Worm (Caenorhabditis elegans): Measurements from ENCODE around the gene sucl-1.

Gene sucl-1

ce11 chrX:14792315-14793197 is 38.7 kb downstream of the sucl-1 start (continued):
- TF ChIP-seq nhr-111 (GFP tag; optimal IDR thresholded peaks at IDR 0.05) (no peak), gei-8 (GFP tag; optimal IDR thresholded peaks at IDR 0.05) (no peak), Y75B8A.6 (GFP tag; IDR thresholded peaks at IDR 0.05) (no peak), zfp-3 (GFP tag; conservative IDR thresholded peaks at IDR 0.05) (peak; percentile 75; the same call in 1 of the 2 replicates), nhr-10 (tag; optimal IDR thresholded peaks at IDR 0.05) (no peak), dve-1 (tag; optimal IDR thresholded peaks at IDR 0.05; ENCODE audit: insufficient read depth) (no peak), mxl-3 (GFP tag; optimal IDR thresholded peaks at IDR 0.05) (no peak), cey-2 (tag; optimal IDR thresholded peaks at IDR 0.05; ENCODE audit: borderline replicate concordance, insufficient read depth) (no peak), spr-3 (GFP tag; optimal IDR thresholded peaks at IDR 0.05) (no peak), lin-1 (GFP tag; IDR thresholded peaks at IDR 0.05) (no peak), fkh-10 (GFP tag; optimal IDR thresholded peaks at IDR 0.05) (no peak), snpc-1.2 (GFP tag; IDR thresholded peaks at IDR 0.05) (no peak), zip-11 (GFP tag; IDR thresholded peaks at IDR 0.05) (no peak), ces-1 (GFP tag; optimal IDR thresholded peaks at IDR 0.05) (no peak), nhr-42 (GFP tag; IDR thresholded peaks at IDR 0.05) (no peak), nhr-25 (tag; optimal IDR thresholded peaks at IDR 0.05; ENCODE audit: borderline replicate concordance, insufficient read depth) (no peak), hif-1 (tag; optimal IDR thresholded peaks at IDR 0.05) (no peak), unc-62 (GFP tag; optimal IDR thresholded peaks at IDR 0.05 in 1 of 2) (peak in 1 of 2 experiments; percentile 76), unc-62 (tag; optimal IDR thresholded peaks at IDR 0.05) (no peak), nhr-77 (tag; optimal IDR thresholded peaks at IDR 0.05) (peak; percentile 75), lin-29 (GFP tag; IDR thresholded peaks at IDR 0.05) (no peak), ceh-20 (GFP tag; IDR thresholded peaks at IDR 0.05) (no peak), mes-2 (tag; optimal IDR thresholded peaks at IDR 0.05; ENCODE audit: poor library complexity, severe bottlenecking) (no peak), nhr-76 (tag; optimal IDR thresholded peaks at IDR 0.05) (no peak), dmd-9 (GFP tag; IDR thresholded peaks at IDR 0.05) (no peak), pqm-1 (tag; optimal IDR thresholded peaks at IDR 0.05) (no peak), R02D3.7 (tag; optimal IDR thresholded peaks at IDR 0.05) (no peak), jun-1 (tag; optimal IDR thresholded peaks at IDR 0.05) (no peak), madf-9 (GFP tag; conservative IDR thresholded peaks at IDR 0.05) (no peak), F44E2.7 (GFP tag; IDR thresholded peaks at IDR 0.05) (no peak), aha-1 (tag) (no peak), tag-97 (GFP tag; IDR thresholded peaks at IDR 0.05) (no peak), ceh-44 (GFP tag; IDR thresholded peaks at IDR 0.05) (no peak), T20F7.1 (GFP tag; optimal IDR thresholded peaks at IDR 0.05) (no peak), ZK337.2 (GFP tag; IDR thresholded peaks at IDR 0.05) (no peak), ceh-32 (tag; optimal IDR thresholded peaks at IDR 0.05; ENCODE audit: poor library complexity) (no peak), daf-19 (GFP tag; conservative IDR thresholded peaks at IDR 0.05) (no peak), dmd-8 (GFP tag; IDR thresholded peaks at IDR 0.05) (no peak), daf-12 (tag; optimal IDR thresholded peaks at IDR 0.05) (no peak), ztf-11 (tag; optimal IDR thresholded peaks at IDR 0.05) (no peak), sdz-12 (GFP tag; optimal IDR thresholded peaks at IDR 0.05) (no peak), nhr-48 (tag; optimal IDR thresholded peaks at IDR 0.05) (no peak), nhr-102 (tag; optimal IDR thresholded peaks at IDR 0.05) (no peak), hlh-11 (tag; optimal IDR thresholded peaks at IDR 0.05) (no peak), ama-1 (optimal IDR thresholded peaks at IDR 0.05) (peak; percentile 12), mdt-29 (GFP tag; IDR thresholded peaks at IDR 0.05) (no peak), lin-38 (GFP tag; IDR thresholded peaks at IDR 0.05) (0 out of 2 replicates have a peak, but pooled peaks have one; percentile 8), nhr-237 (tag; optimal IDR thresholded peaks at IDR 0.05) (no peak), Y48G9A.11 (GFP tag; IDR thresholded peaks at IDR 0.05) (no peak), skn-1 (tag; optimal IDR thresholded peaks at IDR 0.05) (no peak)
